Worm (Caenorhabditis elegans): ENCODE data around the gene F55C12.6.

DNA sequence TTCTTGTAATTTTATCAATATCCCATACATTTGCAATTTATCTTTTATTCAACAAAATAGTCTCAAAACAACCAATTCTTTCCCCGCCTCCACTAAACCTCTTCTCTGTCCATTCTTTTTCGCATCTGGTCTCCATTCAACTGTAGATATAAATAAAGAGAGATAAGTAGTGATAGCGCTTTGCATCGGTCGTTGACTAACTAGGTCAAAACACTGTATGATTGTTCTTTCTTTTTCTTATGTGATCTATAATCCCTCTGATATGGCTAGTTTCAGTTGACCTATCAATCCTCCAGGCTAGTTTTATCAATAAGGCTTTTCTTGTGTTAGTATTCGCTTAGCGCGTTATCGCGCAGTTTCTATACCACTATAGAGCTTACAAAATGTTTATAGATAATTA is 22.7 kb downstream of the F55C12.6 start:
- no peak for TF ChIP-seq lin-13 (GFP tag; optimal IDR thresholded peaks at IDR 0.05)
- no peak for TF ChIP-seq ceh-16 (tag; optimal IDR thresholded peaks at IDR 0.05)
- no peak for TF ChIP-seq elt-3 (tag; optimal IDR thresholded peaks at IDR 0.05)
- TF ChIP-seq mdl-1 (tag; optimal IDR thresholded peaks at IDR 0.05): no peak
- no peak for TF ChIP-seq fos-1 (tag; optimal IDR thresholded peaks at IDR 0.05)
